Worm (Caenorhabditis elegans) whole organism, L1 larva: ENCODE results near the gene ccdc-149.

Source experiments
- ama-1 ChIP-seq: fragments of 150-350 bp; optimal IDR thresholded peaks from 2 replicates; lab custom pipeline; 2014
- lin-13 ChIP-seq: fragments of 150-350 bp; optimal IDR thresholded peaks from 2 replicates; lab custom pipeline; 2014; ENCODE audit warnings: missing biosample characterization, missing genetic modification reagents, missing genetic modification characterization
- lin-15B ChIP-seq: fragments of 150-350 bp; sonication (generic microtip); optimal IDR thresholded peaks from 3 replicates; lab custom pipeline; 2014; ENCODE audit warnings: missing biosample characterization, missing genetic modification characterization
- mdl-1 ChIP-seq, 2 experiments: fragments of 150-350 bp; optimal IDR thresholded peaks; 2 replicates each; lab custom pipeline; 2014 to 2017; ENCODE audit warnings: missing biosample characterization in 2 of 2, missing genetic modification characterization in 2 of 2, inconsistent platforms in 1 of 2
- pqm-1 ChIP-seq: sonication (generic microtip); optimal IDR thresholded peaks from 3 replicates; lab custom pipeline; 2017; ENCODE audit warnings: missing biosample characterization, missing genetic modification characterization
- zag-1 ChIP-seq: fragments of 150-350 bp; optimal IDR thresholded peaks from 2 replicates; lab custom pipeline; 2014; ENCODE audit warnings: missing biosample characterization, missing genetic modification characterization

ce11 chrX:11499738-11500137 lies 11.5 kb downstream of the ccdc-149 start, which contains the start of gene T25C12.3:
- TF ChIP-seq lin-15B (tag; lab: Kevin White, UChicago), result no peak
- no peak for TF ChIP-seq ama-1 (lab: Kevin White, UChicago)
- no peak for TF ChIP-seq zag-1 (tag; lab: Kevin White, UChicago)
- TF ChIP-seq lin-13, result no peak
- no peak for TF ChIP-seq mdl-1 (tag; optimal IDR thresholded peaks at IDR 0.05; lab: Kevin White, UChicago)
- no peak for TF ChIP-seq pqm-1 (tag; lab: Kevin White, UChicago)
